Fruit fly (Drosophila melanogaster): ENCODE data around the gene CG46394.

Gene CG46394

dm6 chr3L:11599255-11599654, 915 bp upstream of the CG46394 start:
- TF ChIP-seq CG17801 (GFP tag; optimal IDR thresholded peaks at IDR 0.05; ENCODE audit: partially characterized antibody), result no peak

- TF ChIP-seq CG17801 (GFP tag; optimal IDR thresholded peaks at IDR 0.05; ENCODE audit: partially characterized antibody), result no peak
Measured at dm6 chr3L:11601133-11601532, 963 bp downstream of the CG46394 start.

- no peak for TF ChIP-seq CG17801 (GFP tag; optimal IDR thresholded peaks at IDR 0.05; ENCODE audit: partially characterized antibody)
Measured at dm6 chr3L:11602040-11602439, 1.9 kb downstream of the CG46394 start.

dm6 chr3L:11604227-11604626, 4.1 kb downstream of the CG46394 start:
- TF ChIP-seq CG17801 (GFP tag; optimal IDR thresholded peaks at IDR 0.05; ENCODE audit: partially characterized antibody), result no peak

dm6 chr3L:11609153-11609809, 9.1 kb downstream of the CG46394 start, which contains the start of gene Duba:
Gene Duba, minus strand, starts transcription at chr3L:11609465.
- TF ChIP-seq CG17801 (GFP tag; optimal IDR thresholded peaks at IDR 0.05; ENCODE audit: partially characterized antibody), result no peak

dm6 chr3L:11609835-11610234, 9.7 kb downstream of the CG46394 start, which contains the start of gene CG42832:
Gene CG42832, plus strand, starts transcription at chr3L:11610135.
- no peak for TF ChIP-seq CG17801 (GFP tag; optimal IDR thresholded peaks at IDR 0.05; ENCODE audit: partially characterized antibody)

- no peak for TF ChIP-seq CG17801 (GFP tag; optimal IDR thresholded peaks at IDR 0.05; ENCODE audit: partially characterized antibody)
Measured at dm6 chr3L:11620001-11620400, 19.8 kb downstream of the CG46394 start, which contains the start of gene Muc68Ca. Gene Muc68Ca, minus strand, starts transcription at chr3L:11620101.

- TF ChIP-seq CG17801 (GFP tag; optimal IDR thresholded peaks at IDR 0.05; ENCODE audit: partially characterized antibody), result no peak
Measured at dm6 chr3L:11622750-11623149, 22.6 kb downstream of the CG46394 start.

dm6 chr3L:11623245-11623883, 23.2 kb downstream of the CG46394 start:
- peak; percentile 20 for TF ChIP-seq CG17801 (GFP tag; optimal IDR thresholded peaks at IDR 0.05; ENCODE audit: partially characterized antibody)

- no peak for TF ChIP-seq CG17801 (GFP tag; optimal IDR thresholded peaks at IDR 0.05; ENCODE audit: partially characterized antibody)
Measured at dm6 chr3L:11624281-11624680, 24.1 kb downstream of the CG46394 start, which contains the start of gene Akr1B. Gene Akr1B, minus strand, starts transcription at chr3L:11624381.

dm6 chr3L:11625634-11626175, 25.5 kb downstream of the CG46394 start, which contains the start of gene CG6083:
Gene CG6083, minus strand, starts transcription at chr3L:11626125.
- TF ChIP-seq CG17801 (GFP tag; optimal IDR thresholded peaks at IDR 0.05; ENCODE audit: partially characterized antibody), result no peak

dm6 chr3L:11626229-11626826, 26.2 kb downstream of the CG46394 start, which contains the start of gene PCID2:
Gene PCID2, plus strand, starts transcription at chr3L:11626441.
- TF ChIP-seq CG17801 (GFP tag; optimal IDR thresholded peaks at IDR 0.05; ENCODE audit: partially characterized antibody), result no peak

dm6 chr3L:11627819-11628483, 27.8 kb downstream of the CG46394 start, which contains the start of gene Apt1:
Gene Apt1, plus strand, starts transcription at chr3L:11628037.
- TF ChIP-seq CG17801 (GFP tag; optimal IDR thresholded peaks at IDR 0.05; ENCODE audit: partially characterized antibody), result peak; percentile 59

- no peak for TF ChIP-seq CG17801 (GFP tag; optimal IDR thresholded peaks at IDR 0.05; ENCODE audit: partially characterized antibody)
Measured at dm6 chr3L:11630684-11631083, 30.5 kb downstream of the CG46394 start.

- TF ChIP-seq CG17801 (GFP tag; optimal IDR thresholded peaks at IDR 0.05; ENCODE audit: partially characterized antibody), result no peak
Measured at dm6 chr3L:11631092-11631491, 30.9 kb downstream of the CG46394 start, which contains the start of gene CG32091. Gene CG32091, plus strand, starts transcription at chr3L:11631392.

All from ovary, adult (tissue).